8 worm cellular contexts compared by ENCODE assay signal in the genomic region with DNA sequence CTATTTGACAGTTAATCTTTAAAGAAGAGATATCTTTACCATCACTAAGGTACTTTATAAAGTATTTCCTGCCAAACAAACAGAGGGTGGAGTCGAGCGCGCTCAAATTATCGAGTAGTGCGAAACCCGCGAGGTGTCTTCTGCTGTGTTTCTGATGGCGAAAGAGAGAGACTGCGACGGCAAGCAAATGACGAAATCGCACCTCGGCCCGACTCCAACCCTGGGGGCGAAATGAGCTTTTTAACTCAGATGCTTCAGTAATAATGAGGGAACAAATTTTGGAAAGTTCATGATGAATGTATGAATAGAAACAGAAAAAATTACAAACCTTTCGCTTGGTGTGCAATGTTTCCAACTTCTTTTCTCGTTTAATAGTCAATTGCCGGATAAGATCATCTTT.
A peak's percentile ranks its signal among the peaks of the same experiment; 100 is the strongest.
TF ChIP-seq lines count a peak whose summit lies in the region.

No protein-coding gene starts in this region.

TF ChIP-seq in whole organism, L1 larva, 84 proteins besides CTCF, POLR2A, EP300 and RAD21 (continues in another document):
- TF ChIP-seq zag-1 (tag; optimal IDR thresholded peaks at IDR 0.05; lab: Kevin White, UChicago) (no peak), zip-4 (GFP tag; optimal IDR thresholded peaks at IDR 0.05; lab: Kevin White, UChicago) (peak; percentile 57), ztf-11 (tag; optimal IDR thresholded peaks at IDR 0.05; lab: Kevin White, UChicago) (no peak), pag-3 (tag; optimal IDR thresholded peaks at IDR 0.05; lab: Kevin White, UChicago; ENCODE audit: borderline replicate concordance, insufficient read depth) (no peak), mep-1 (tag; optimal IDR thresholded peaks at IDR 0.05; lab: Kevin White, UChicago) (no peak), hlh-4 (tag; optimal IDR thresholded peaks at IDR 0.05; lab: Kevin White, UChicago) (no peak), grh-1 (GFP tag; IDR thresholded peaks at IDR 0.05; lab: Robert Waterston, UW) (peak; percentile 62), hpl-2 (GFP tag; optimal IDR thresholded peaks at IDR 0.05; lab: Kevin White, UChicago) (peak; percentile 62), Y116A8C.19 (tag; optimal IDR thresholded peaks at IDR 0.05; lab: Kevin White, UChicago; ENCODE audit: borderline replicate concordance) (no peak), aha-1 (tag; optimal IDR thresholded peaks at IDR 0.05; lab: Kevin White, UChicago) (no peak)

TF ChIP-seq in whole organism, L2 larva, 48 proteins besides CTCF, POLR2A, EP300 and RAD21 (continues in another document):
- TF ChIP-seq fos-1 (tag; optimal IDR thresholded peaks at IDR 0.05; lab: Kevin White, UChicago) (peak; percentile 78), unc-62 (GFP tag; optimal IDR thresholded peaks at IDR 0.05; lab: Kevin White, UChicago) (no peak), nhr-237 (tag; optimal IDR thresholded peaks at IDR 0.05; lab: Kevin White, UChicago) (no peak), nhr-11 (tag; optimal IDR thresholded peaks at IDR 0.05; lab: Kevin White, UChicago) (no peak), nhr-21 (tag; optimal IDR thresholded peaks at IDR 0.05; lab: Kevin White, UChicago) (peak; percentile 55), zag-1 (tag; optimal IDR thresholded peaks at IDR 0.05; lab: Kevin White, UChicago) (no peak), R02D3.7 (tag; optimal IDR thresholded peaks at IDR 0.05; lab: Kevin White, UChicago) (no peak), ztf-11 (tag; optimal IDR thresholded peaks at IDR 0.05; lab: Kevin White, UChicago) (no peak), nhr-129 (tag; optimal IDR thresholded peaks at IDR 0.05; lab: Kevin White, UChicago) (peak; percentile 85), mbf-1 (tag; optimal IDR thresholded peaks at IDR 0.05; lab: Kevin White, UChicago) (no peak), lin-39 (tag; optimal IDR thresholded peaks at IDR 0.05; lab: Kevin White, UChicago) (no peak)

TF ChIP-seq in whole organism, L3 larva, 47 proteins besides CTCF, POLR2A, EP300 and RAD21 (continues in another document):
- peak; percentile 88 for TF ChIP-seq ama-1 (optimal IDR thresholded peaks at IDR 0.05; lab: Kevin White, UChicago)
- TF ChIP-seq nhr-77 (tag; optimal IDR thresholded peaks at IDR 0.05; lab: Kevin White, UChicago) = no peak
- peak in 1 of 3 experiments; percentile 43 for TF ChIP-seq elt-3 (tag; optimal IDR thresholded peaks at IDR 0.05; lab: Kevin White, UChicago)
- no peak for TF ChIP-seq unc-39 (tag; optimal IDR thresholded peaks at IDR 0.05; lab: Kevin White, UChicago)
- no peak for TF ChIP-seq elt-1 (tag; optimal IDR thresholded peaks at IDR 0.05; lab: Kevin White, UChicago)
- TF ChIP-seq nhr-23 (tag; optimal IDR thresholded peaks at IDR 0.05; lab: Kevin White, UChicago) = peak; percentile 41
- TF ChIP-seq snpc-4 (tag; optimal IDR thresholded peaks at IDR 0.05; lab: Kevin White, UChicago) = peak; percentile 98
- peak; percentile 53 for TF ChIP-seq elt-2 (tag; optimal IDR thresholded peaks at IDR 0.05; lab: Kevin White, UChicago)
- TF ChIP-seq sea-2 (GFP tag; optimal IDR thresholded peaks at IDR 0.05; lab: Kevin White, UChicago) = no peak
- peak; percentile 0 for TF ChIP-seq skn-1 (tag; optimal IDR thresholded peaks at IDR 0.05; lab: Kevin White, UChicago)
- TF ChIP-seq nhr-237 (tag; optimal IDR thresholded peaks at IDR 0.05; lab: Kevin White, UChicago) = no peak

TF ChIP-seq in whole organism, L4 larva, 104 proteins besides CTCF, POLR2A, EP300 and RAD21 (continues in another document):
- TF ChIP-seq daf-16 (GFP tag; optimal IDR thresholded peaks at IDR 0.05; lab: Kevin White, UChicago) (no peak), daf-16 (tag; optimal IDR thresholded peaks at IDR 0.05; lab: Kevin White, UChicago) (peak; percentile 26), dve-1 (tag; optimal IDR thresholded peaks at IDR 0.05; lab: Kevin White, UChicago; ENCODE audit: insufficient read depth) (peak; percentile 67), hlh-11 (tag; optimal IDR thresholded peaks at IDR 0.05; lab: Kevin White, UChicago) (peak; percentile 56), snpc-4 (tag; optimal IDR thresholded peaks at IDR 0.05; lab: Kevin White, UChicago) (peak; percentile 86), arid-1 (GFP tag; conservative IDR thresholded peaks at IDR 0.05; lab: Robert Waterston, UW) (0 out of 2 replicates have a peak, but pooled peaks have one; percentile 13), nhr-6 (tag; optimal IDR thresholded peaks at IDR 0.05; lab: Kevin White, UChicago) (peak; percentile 10), F49E8.2 (tag; optimal IDR thresholded peaks at IDR 0.05; lab: Kevin White, UChicago; ENCODE audit: borderline replicate concordance) (peak; percentile 60), lin-38 (GFP tag; IDR thresholded peaks at IDR 0.05; lab: Robert Waterston, UW) (peak; percentile 71), F26F4.8 (GFP tag; conservative IDR thresholded peaks at IDR 0.05; lab: Robert Waterston, UW) (no peak)

TF ChIP-seq in whole organism, early embryonic, 17 proteins besides CTCF, POLR2A, EP300 and RAD21 (continues in another document):
- TF ChIP-seq tra-4 (tag; optimal IDR thresholded peaks at IDR 0.05; lab: Kevin White, UChicago) = no peak
- TF ChIP-seq hmg-4 (GFP tag; optimal IDR thresholded peaks at IDR 0.05; lab: Kevin White, UChicago) = peak; percentile 20
- no peak for TF ChIP-seq tbx-11 (GFP tag; IDR thresholded peaks at IDR 0.05; lab: Robert Waterston, UW)
- no peak for TF ChIP-seq ets-7 (tag; optimal IDR thresholded peaks at IDR 0.05; lab: Kevin White, UChicago)
- TF ChIP-seq B0310.2 (tag; optimal IDR thresholded peaks at IDR 0.05; lab: Kevin White, UChicago) = no peak
- no peak for TF ChIP-seq pes-1 (GFP tag; IDR thresholded peaks at IDR 0.05; lab: Robert Waterston, UW)
- TF ChIP-seq ama-1 (optimal IDR thresholded peaks at IDR 0.05; lab: Kevin White, UChicago) = peak; percentile 66
- TF ChIP-seq flt-1 (GFP tag; IDR thresholded peaks at IDR 0.05; lab: Robert Waterston, UW) = no peak
- no peak for TF ChIP-seq ceh-36 (tag; optimal IDR thresholded peaks at IDR 0.05; lab: Kevin White, UChicago)
- TF ChIP-seq scrt-1 (GFP tag; IDR thresholded peaks at IDR 0.05; lab: Robert Waterston, UW) = no peak
- no peak for TF ChIP-seq ceh-13 (GFP tag; optimal IDR thresholded peaks at IDR 0.05; lab: Kevin White, UChicago)
- TF ChIP-seq hnd-1 (tag; optimal IDR thresholded peaks at IDR 0.05; lab: Kevin White, UChicago) = no peak
- no peak for TF ChIP-seq hmbx-1 (tag; optimal IDR thresholded peaks at IDR 0.05; lab: Kevin White, UChicago)

TF ChIP-seq in whole organism, late embryonic, 69 proteins besides CTCF, POLR2A, EP300 and RAD21:
- TF ChIP-seq ref-2 (tag; optimal IDR thresholded peaks at IDR 0.05; lab: Kevin White, UChicago) (peak; percentile 4), ama-1 (optimal IDR thresholded peaks at IDR 0.05; lab: Kevin White, UChicago) (peak; percentile 12), dve-1 (tag; optimal IDR thresholded peaks at IDR 0.05; lab: Kevin White, UChicago) (peak; percentile 56), hlh-8 (tag; optimal IDR thresholded peaks at IDR 0.05; lab: Kevin White, UChicago) (no peak)

TF ChIP-seq in whole organism, mixed stage, embryonic, 35 proteins besides CTCF, POLR2A, EP300 and RAD21:
- no peak for TF ChIP-seq elt-3 (tag; optimal IDR thresholded peaks at IDR 0.05; lab: Kevin White, UChicago)
- no peak for TF ChIP-seq mep-1 (tag; optimal IDR thresholded peaks at IDR 0.05; lab: Kevin White, UChicago)
- TF ChIP-seq M03D4.4 (tag; optimal IDR thresholded peaks at IDR 0.05; lab: Kevin White, UChicago) = no peak
- peak; percentile 17 for TF ChIP-seq sptf-1 (tag; optimal IDR thresholded peaks at IDR 0.05; lab: Kevin White, UChicago)
- TF ChIP-seq drap-1 (GFP tag; optimal IDR thresholded peaks at IDR 0.05; lab: Kevin White, UChicago) = peak; percentile 27
- TF ChIP-seq sem-2 (GFP tag; optimal IDR thresholded peaks at IDR 0.05; lab: Kevin White, UChicago) = no peak
- TF ChIP-seq ceh-83 (GFP tag; optimal IDR thresholded peaks at IDR 0.05; lab: Kevin White, UChicago) = peak; percentile 37
- peak; percentile 25 for TF ChIP-seq ceh-39 (tag; optimal IDR thresholded peaks at IDR 0.05; lab: Kevin White, UChicago)
- no peak for TF ChIP-seq unc-120 (tag; optimal IDR thresholded peaks at IDR 0.05; lab: Kevin White, UChicago; ENCODE audit: poor library complexity, severe bottlenecking)
- no peak for TF ChIP-seq unc-62 (GFP tag; optimal IDR thresholded peaks at IDR 0.05; lab: Kevin White, UChicago)
- TF ChIP-seq snpc-4 (tag; optimal IDR thresholded peaks at IDR 0.05; lab: Kevin White, UChicago) = no peak

TF ChIP-seq in whole organism, young adult, 124 proteins besides CTCF, POLR2A, EP300 and RAD21 (continues in another document):
- TF ChIP-seq Y67H2A.10 (GFP tag; conservative IDR thresholded peaks at IDR 0.05; lab: Robert Waterston, UW) (no peak), F39B2.1 (GFP tag; IDR thresholded peaks at IDR 0.05; lab: Robert Waterston, UW) (0 out of 2 replicates have a peak, but pooled peaks have one; percentile 38), F57C9.4 (tag; optimal IDR thresholded peaks at IDR 0.05; lab: Kevin White, UChicago) (no peak), rcor-1 (GFP tag; IDR thresholded peaks at IDR 0.05; lab: Robert Waterston, UW) (peak; percentile 78), die-1 (tag; optimal IDR thresholded peaks at IDR 0.05; lab: Kevin White, UChicago) (no peak), F49E8.2 (tag; optimal IDR thresholded peaks at IDR 0.05; lab: Kevin White, UChicago; ENCODE audit: insufficient read depth) (peak; percentile 25), pha-4 (tag; optimal IDR thresholded peaks at IDR 0.05; lab: Kevin White, UChicago) (peak; percentile 10), madf-6 (GFP tag; IDR thresholded peaks at IDR 0.05; lab: Robert Waterston, UW) (peak; percentile 78), snpc-4 (GFP tag; optimal IDR thresholded peaks at IDR 0.05; lab: Kevin White, UChicago) (peak; percentile 95), snpc-4 (tag; optimal IDR thresholded peaks at IDR 0.05; lab: Kevin White, UChicago) (peak; percentile 96 to 99 (median 98)), him-1 (tag; optimal IDR thresholded peaks at IDR 0.05; lab: Kevin White, UChicago) (peak; percentile 89), lir-1 (GFP tag; conservative IDR thresholded peaks at IDR 0.05; lab: Robert Waterston, UW) (0 out of 2 replicates have a peak, but pooled peaks have one; percentile 6), D2030.7 (GFP tag; IDR thresholded peaks at IDR 0.05; lab: Robert Waterston, UW) (peak; percentile 74), nhr-80 (tag; optimal IDR thresholded peaks at IDR 0.05; lab: Kevin White, UChicago) (peak; percentile 30), hsf-1 (GFP tag; IDR thresholded peaks at IDR 0.05; lab: Robert Waterston, UW) (0 out of 2 replicates have a peak, but pooled peaks have one; percentile 30), attf-6 (GFP tag; IDR thresholded peaks at IDR 0.05; lab: Robert Waterston, UW) (peak; percentile 55; the same call in 1 of the 2 replicates), unc-130 (GFP tag; optimal IDR thresholded peaks at IDR 0.05; lab: Kevin White, UChicago) (no peak), tbp1 (GFP tag; optimal IDR thresholded peaks at IDR 0.05; lab: Kevin White, UChicago) (peak; percentile 77), egl-44 (GFP tag; IDR thresholded peaks at IDR 0.05; lab: Robert Waterston, UW) (0 out of 2 replicates have a peak, but pooled peaks have one; percentile 35), mes-4 (tag; optimal IDR thresholded peaks at IDR 0.05; lab: Kevin White, UChicago) (no peak), dpff-1 (tag; optimal IDR thresholded peaks at IDR 0.05; lab: Kevin White, UChicago) (no peak), ztf-3 (GFP tag; optimal IDR thresholded peaks at IDR 0.05; lab: Kevin White, UChicago) (no peak)
